Fruit fly (Drosophila melanogaster) whole organism, wandering third instar larva: ENCODE data around the gene CG8837.
A peak's percentile ranks its signal among the peaks of the same experiment; 100 is the strongest.

Experiments used
- Abd-B ChIP-seq: fragments of >200 bp; optimal IDR thresholded peaks from 2 replicates; lab custom pipeline; 2017; ENCODE audit warnings: missing biosample characterization, missing genetic modification characterization
- CG32264 ChIP-seq: fragments of 200-800 bp; sonication (Bioruptor generic); optimal IDR thresholded peaks from 2 replicates; lab custom pipeline; 2016; ENCODE audit warnings: missing biosample characterization, missing genetic modification characterization
- CG9705 ChIP-seq: fragments of 200-800 bp; sonication (Bioruptor generic); optimal IDR thresholded peaks from 2 replicates; lab custom pipeline; 2018; ENCODE audit warnings: missing biosample characterization, mild to moderate bottlenecking, missing genetic modification characterization
- Dfd ChIP-seq: fragments of >200 bp; optimal IDR thresholded peaks from 2 replicates; lab custom pipeline; 2017; ENCODE audit warnings: missing biosample characterization, missing genetic modification characterization
- Dif ChIP-seq: fragments of 200-275, 200-300 bp; sonication (Bioruptor generic); optimal IDR thresholded peaks from 2 replicates; lab custom pipeline; 2018; ENCODE audit warnings: missing biosample characterization, missing genetic modification characterization; ENCODE audit not compliant: partially characterized antibody
- GATAd ChIP-seq: sonication (Bioruptor generic); optimal IDR thresholded peaks from 2 replicates; lab custom pipeline; 2016; ENCODE audit warnings: missing biosample characterization, missing genetic modification characterization
- HLH106 ChIP-seq: fragments of 200-800 bp; optimal IDR thresholded peaks from 3 replicates; lab custom pipeline; 2019; ENCODE audit warnings: missing biosample characterization, mild to moderate bottlenecking, missing genetic modification characterization, moderate library complexity
- Hnf4 ChIP-seq: fragments of 200-800 bp; sonication (Bioruptor generic); optimal IDR thresholded peaks from 2 replicates; lab custom pipeline; 2016; ENCODE audit warnings: missing biosample characterization, mild to moderate bottlenecking, missing genetic modification characterization
- Hr78 ChIP-seq: fragments of >200 bp; optimal IDR thresholded peaks from 2 replicates; lab custom pipeline; 2017; ENCODE audit warnings: missing biosample characterization, missing genetic modification characterization
- Hr83 ChIP-seq: fragments of 200-300 bp; sonication (Bioruptor generic); optimal IDR thresholded peaks from 2 replicates; lab custom pipeline; 2016; ENCODE audit warnings: missing biosample characterization, mild to moderate bottlenecking, missing genetic modification characterization, moderate library complexity; ENCODE audit not compliant: poor library complexity, severe bottlenecking
- Jra ChIP-seq: sonication (Bioruptor generic); optimal IDR thresholded peaks from 2 replicates; lab custom pipeline; 2016; ENCODE audit warnings: missing biosample characterization, missing genetic modification characterization
- Mio ChIP-seq: sonication (Bioruptor generic); optimal IDR thresholded peaks from 2 replicates; lab custom pipeline; 2016; ENCODE audit warnings: missing biosample characterization, missing genetic modification characterization
- Myc ChIP-seq: fragments of >200 bp; optimal IDR thresholded peaks from 2 replicates; lab custom pipeline; 2017
- N ChIP-seq: fragments of >200 bp; optimal IDR thresholded peaks from 2 replicates; lab custom pipeline; 2018; ENCODE audit warnings: missing biosample characterization, missing external identifiers, missing genetic modification characterization
- OdsH ChIP-seq: fragments of 200-800 bp; sonication (Bioruptor generic); optimal IDR thresholded peaks from 2 replicates; lab custom pipeline; 2016; ENCODE audit warnings: missing biosample characterization, mild to moderate bottlenecking, missing genetic modification characterization
- Rel ChIP-seq, 2 experiments: fragments of 200-800 bp; sonication (Bioruptor generic) in 1 of 2; optimal IDR thresholded peaks; 2 replicates in 1 of 2; 3 replicates in 1 of 2; lab custom pipeline; 2016 to 2019; ENCODE audit warnings: mild to moderate bottlenecking in 2 of 2, missing biosample characterization in 2 of 2, missing genetic modification characterization in 2 of 2, moderate library complexity in 1 of 2
- Sp1 ChIP-seq: fragments of 200-800 bp; sonication (Bioruptor generic); optimal IDR thresholded peaks from 3 replicates; lab custom pipeline; 2019; ENCODE audit warnings: missing biosample characterization, mild to moderate bottlenecking, missing genetic modification characterization, moderate library complexity
- Vsx2 ChIP-seq: fragments of 200-300, 225-300 bp; sonication (Bioruptor generic); optimal IDR thresholded peaks from 2 replicates; lab custom pipeline; 2018; ENCODE audit warnings: missing biosample characterization, missing genetic modification characterization; ENCODE audit not compliant: partially characterized antibody
- br ChIP-seq: fragments of 200-800 bp; sonication (Bioruptor generic); optimal IDR thresholded peaks from 2 replicates; lab custom pipeline; 2016; ENCODE audit warnings: missing biosample characterization, missing genetic modification characterization
- brk ChIP-seq: fragments of 200-800 bp; sonication (Bioruptor generic); optimal IDR thresholded peaks from 2 replicates; lab custom pipeline; 2016; ENCODE audit warnings: missing biosample characterization, mild to moderate bottlenecking, missing genetic modification characterization
- dl ChIP-seq, 2 experiments: fragments of 175-275, 200-275 bp in 1 of 2; fragments of 200-275 bp in 1 of 2; sonication (Bioruptor generic); optimal IDR thresholded peaks; lab custom pipeline; 2018; ENCODE audit warnings: mild to moderate bottlenecking in 2 of 2, missing biosample characterization in 2 of 2, missing genetic modification characterization in 2 of 2, moderate library complexity in 2 of 2; ENCODE audit not compliant: partially characterized antibody in 2 of 2, insufficient read depth in 1 of 2
- dmrt93B ChIP-seq: fragments of 200-800 bp; sonication (Bioruptor generic); optimal IDR thresholded peaks from 2 replicates; lab custom pipeline; 2018; ENCODE audit warnings: missing biosample characterization, mild to moderate bottlenecking, missing genetic modification characterization
- dsf ChIP-seq: sonication (Bioruptor generic); optimal IDR thresholded peaks from 2 replicates; lab custom pipeline; 2016; ENCODE audit warnings: missing biosample characterization, missing genetic modification characterization, borderline replicate concordance
- ey ChIP-seq: fragments of 200-800 bp; sonication (Bioruptor generic); optimal IDR thresholded peaks from 2 replicates; lab custom pipeline; 2016; ENCODE audit warnings: missing biosample characterization, missing genetic modification characterization
- foxo ChIP-seq, 2 experiments: fragments of 200-800 bp; sonication (Bioruptor generic); optimal IDR thresholded peaks; 2 replicates in 1 of 2; 3 replicates in 1 of 2; lab custom pipeline; 2016 to 2017; ENCODE audit warnings: missing biosample characterization in 2 of 2, missing genetic modification characterization in 2 of 2
- fru ChIP-seq: fragments of 200-800 bp; sonication (Bioruptor generic); optimal IDR thresholded peaks from 3 replicates; lab custom pipeline; 2016; ENCODE audit warnings: missing biosample characterization, mild to moderate bottlenecking, missing genetic modification characterization
- h ChIP-seq: fragments of 200-800 bp; sonication (Bioruptor generic); optimal IDR thresholded peaks from 3 replicates; lab custom pipeline; 2016; ENCODE audit warnings: missing biosample characterization, mild to moderate bottlenecking, missing genetic modification characterization
- jim ChIP-seq: fragments of 175-275, 200-325 bp; sonication (Bioruptor generic); optimal IDR thresholded peaks from 2 replicates; lab custom pipeline; 2016; ENCODE audit warnings: missing biosample characterization, mild to moderate bottlenecking, missing genetic modification characterization
- lola ChIP-seq: fragments of >200 bp; optimal IDR thresholded peaks from 2 replicates; lab custom pipeline; 2017; ENCODE audit warnings: missing biosample characterization, missing genetic modification characterization
- pan ChIP-seq: fragments of >200 bp; optimal IDR thresholded peaks from 2 replicates; lab custom pipeline; 2017
- psq ChIP-seq: fragments of 200-800 bp; sonication (Bioruptor generic); optimal IDR thresholded peaks from 3 replicates; lab custom pipeline; 2017; ENCODE audit warnings: missing biosample characterization, mild to moderate bottlenecking, missing genetic modification characterization, moderate library complexity
- rgr ChIP-seq: fragments of 200-800 bp; sonication (Bioruptor generic); optimal IDR thresholded peaks from 3 replicates; lab custom pipeline; 2016; ENCODE audit warnings: missing biosample characterization, mild to moderate bottlenecking, missing genetic modification characterization
- sage ChIP-seq: fragments of 200-800 bp; sonication (Bioruptor generic); optimal IDR thresholded peaks from 2 replicates; lab custom pipeline; 2016; ENCODE audit warnings: missing biosample characterization, mild to moderate bottlenecking, missing genetic modification characterization
- sv ChIP-seq: fragments of 200-800 bp; sonication (Bioruptor generic); optimal IDR thresholded peaks from 3 replicates; lab custom pipeline; 2016; ENCODE audit warnings: missing biosample characterization, missing genetic modification characterization
- tai ChIP-seq: sonication (Bioruptor generic); optimal IDR thresholded peaks from 2 replicates; lab custom pipeline; 2016; ENCODE audit warnings: missing biosample characterization, missing genetic modification characterization
- usp ChIP-seq: fragments of >200 bp; optimal IDR thresholded peaks from 2 replicates; lab custom pipeline; 2017; ENCODE audit warnings: missing biosample characterization, missing genetic modification characterization
- woc ChIP-seq: sonication (Bioruptor generic); optimal IDR thresholded peaks from 2 replicates; lab custom pipeline; 2016; ENCODE audit warnings: missing biosample characterization, mild to moderate bottlenecking, missing genetic modification characterization

CG8837 gene

dm6 chr2L:3351575-3352219 is 31.7 kb downstream of the CG8837 start:
- TF ChIP-seq ey (GFP tag; lab: Kevin White, UChicago): no peak
- no peak for TF ChIP-seq pan
- TF ChIP-seq dmrt93B (GFP tag; lab: Kevin White, UChicago): no peak
- no peak for TF ChIP-seq Myc (lab: Kevin White, UChicago)
- no peak for TF ChIP-seq dsf
- no peak for TF ChIP-seq brk (GFP tag; lab: Kevin White, UChicago)
- TF ChIP-seq woc (GFP tag; lab: Kevin White, UChicago): peak; percentile 38
- no peak for TF ChIP-seq sv (GFP tag; lab: Kevin White, UChicago)
- TF ChIP-seq GATAd: no peak
- no peak for TF ChIP-seq rgr (GFP tag; lab: Kevin White, UChicago)
- TF ChIP-seq usp (GFP tag; lab: Kevin White, UChicago): no peak
- no peak for TF ChIP-seq Hr83
- no peak for TF ChIP-seq N (GFP tag; lab: Kevin White, UChicago)
- no peak for TF ChIP-seq Vsx2 (GFP tag; lab: Kevin White, UChicago)
- no peak for TF ChIP-seq Sp1 (GFP tag; lab: Kevin White, UChicago)
- no peak for TF ChIP-seq CG32264 (GFP tag; lab: Kevin White, UChicago)
- no peak for TF ChIP-seq HLH106 (tag; lab: Kevin White, UChicago)
- no peak for TF ChIP-seq foxo (GFP tag; optimal IDR thresholded peaks at IDR 0.05; lab: Kevin White, UChicago)
- no peak for TF ChIP-seq Mio (GFP tag; lab: Kevin White, UChicago)
- peak; percentile 21 for TF ChIP-seq fru (GFP tag; lab: Kevin White, UChicago)
- no peak for TF ChIP-seq tai (GFP tag; lab: Kevin White, UChicago)
- TF ChIP-seq dl (GFP tag; optimal IDR thresholded peaks at IDR 0.05; lab: Kevin White, UChicago; ENCODE audit: insufficient read depth in 1 of 2, partially characterized antibody in 2 of 2): no peak
- TF ChIP-seq h (GFP tag; lab: Kevin White, UChicago): no peak
- TF ChIP-seq Rel (GFP tag; optimal IDR thresholded peaks at IDR 0.05; lab: Kevin White, UChicago): no peak
- no peak for TF ChIP-seq Rel (tag; optimal IDR thresholded peaks at IDR 0.05; lab: Kevin White, UChicago)
- TF ChIP-seq Jra (GFP tag; lab: Kevin White, UChicago): no peak
- no peak for TF ChIP-seq Dif (GFP tag; lab: Kevin White, UChicago)
- peak; percentile 27 for TF ChIP-seq br
- no peak for TF ChIP-seq CG9705 (GFP tag; lab: Kevin White, UChicago)
- TF ChIP-seq jim (GFP tag; lab: Kevin White, UChicago): no peak
- TF ChIP-seq Hnf4 (GFP tag; lab: Kevin White, UChicago): no peak
- TF ChIP-seq sage: no peak
- TF ChIP-seq psq (GFP tag; lab: Kevin White, UChicago): no peak
- no peak for TF ChIP-seq lola (GFP tag; lab: Kevin White, UChicago)
- peak; percentile 21 for TF ChIP-seq OdsH (GFP tag; lab: Kevin White, UChicago)
- no peak for TF ChIP-seq Dfd

dm6 chr2L:3352927-3353326 is 32.9 kb downstream of the CG8837 start:
- TF ChIP-seq Dfd (peak; percentile 94), OdsH (GFP tag; lab: Kevin White, UChicago) (no peak)

- TF ChIP-seq dsf: no peak
- TF ChIP-seq dl (GFP tag; optimal IDR thresholded peaks at IDR 0.05; lab: Kevin White, UChicago; ENCODE audit: insufficient read depth in 1 of 2, partially characterized antibody in 2 of 2): no peak
- TF ChIP-seq Hr78 (GFP tag; lab: Kevin White, UChicago): no peak
- no peak for TF ChIP-seq Myc (lab: Kevin White, UChicago)
- no peak for TF ChIP-seq GATAd
- no peak for TF ChIP-seq N (GFP tag; lab: Kevin White, UChicago)
- no peak for TF ChIP-seq sv (GFP tag; lab: Kevin White, UChicago)
- no peak for TF ChIP-seq br
- TF ChIP-seq CG9705 (GFP tag; lab: Kevin White, UChicago): no peak
- no peak for TF ChIP-seq Jra (GFP tag; lab: Kevin White, UChicago)
- no peak for TF ChIP-seq brk (GFP tag; lab: Kevin White, UChicago)
- TF ChIP-seq woc (GFP tag; lab: Kevin White, UChicago): no peak
- TF ChIP-seq Dif (GFP tag; lab: Kevin White, UChicago): no peak
- TF ChIP-seq HLH106 (tag; lab: Kevin White, UChicago): no peak
- TF ChIP-seq Dfd: no peak
- no peak for TF ChIP-seq h (GFP tag; lab: Kevin White, UChicago)
- no peak for TF ChIP-seq Rel (GFP tag; optimal IDR thresholded peaks at IDR 0.05; lab: Kevin White, UChicago)
- TF ChIP-seq Rel (tag; optimal IDR thresholded peaks at IDR 0.05; lab: Kevin White, UChicago): no peak
- no peak for TF ChIP-seq rgr (GFP tag; lab: Kevin White, UChicago)
- TF ChIP-seq Abd-B (GFP tag; lab: Kevin White, UChicago): no peak
- no peak for TF ChIP-seq CG32264 (GFP tag; lab: Kevin White, UChicago)
- TF ChIP-seq, all 38 proteins: peak for 0
These were observed 33.7 kb downstream of the CG8837 start for dm6 chr2L:3353791-3354190.
